Worm (Caenorhabditis elegans): ENCODE measurements around the gene nhr-167.

DNA sequence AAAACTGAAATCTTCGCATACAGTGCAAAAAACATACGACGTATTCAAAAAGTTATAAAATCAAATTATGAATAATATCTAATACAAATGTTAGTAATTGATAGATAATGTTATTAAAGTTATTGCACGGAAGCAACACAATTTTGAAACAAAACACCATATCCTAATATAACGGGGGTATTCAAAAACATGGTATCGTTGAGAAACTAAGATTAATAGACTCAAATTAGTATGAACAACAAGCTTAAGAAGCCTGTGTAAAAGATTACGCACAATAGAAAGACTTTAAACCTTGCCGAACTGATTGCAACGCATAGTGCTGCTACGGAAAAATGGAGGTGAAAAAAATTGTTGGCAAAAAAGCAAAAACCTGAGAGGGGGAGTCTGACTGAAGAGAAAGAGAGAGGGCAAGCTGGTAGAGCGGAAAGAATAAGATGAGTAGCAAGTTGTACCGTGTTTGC is 23.6 kb upstream of the nhr-167 start, which contains the start of gene sma-5:
- TF ChIP-seq ama-1 (optimal IDR thresholded peaks at IDR 0.05) (no peak), hnd-1 (tag; optimal IDR thresholded peaks at IDR 0.05) (no peak), tbx-11 (GFP tag; IDR thresholded peaks at IDR 0.05) (no peak), ceh-13 (GFP tag; optimal IDR thresholded peaks at IDR 0.05) (no peak), tra-4 (tag; optimal IDR thresholded peaks at IDR 0.05) (no peak), tbx-37 (GFP tag; conservative IDR thresholded peaks at IDR 0.05) (no peak)

Measured in whole organism, early embryonic.